Worm (Caenorhabditis elegans): ENCODE measurements around the gene F38H4.3.

- TF ChIP-seq ztf-11 (tag; optimal IDR thresholded peaks at IDR 0.05) (no peak), egl-27 (tag; optimal IDR thresholded peaks at IDR 0.05) (no peak), nhr-25 (tag; optimal IDR thresholded peaks at IDR 0.05) (no peak), ztf-4 (tag; optimal IDR thresholded peaks at IDR 0.05) (no peak), ceh-82 (tag; optimal IDR thresholded peaks at IDR 0.05) (no peak), peb-1 (tag; optimal IDR thresholded peaks at IDR 0.05) (no peak), sma-9 (GFP tag; optimal IDR thresholded peaks at IDR 0.05) (no peak), sma-9 (tag; optimal IDR thresholded peaks at IDR 0.05) (no peak)
These were observed 25.5 kb downstream of the F38H4.3 start for ce11 chrIV:11867652-11868232.
